Worm (Caenorhabditis elegans): ENCODE measurements around the gene R08C7.4.

R08C7.4 gene

ce11 chrIV:4434441-4435084, at the start of gene R08C7.4, which contains the start of gene R08C7.8:
Gene R08C7.4, plus strand, starts transcription at chrIV:4435034.
Gene R08C7.8, minus strand, starts transcription at chrIV:4434541.
- TF ChIP-seq zip-8 (tag; optimal IDR thresholded peaks at IDR 0.05) = no peak
- no peak for TF ChIP-seq elt-1 (tag; optimal IDR thresholded peaks at IDR 0.05; ENCODE audit: borderline replicate concordance, insufficient read depth)
- TF ChIP-seq pha-4 (tag; optimal IDR thresholded peaks at IDR 0.05) = no peak
- TF ChIP-seq mls-2 (tag; optimal IDR thresholded peaks at IDR 0.05) = no peak
- TF ChIP-seq hlh-1 (tag; optimal IDR thresholded peaks at IDR 0.05) = no peak
- TF ChIP-seq elt-3 (tag; optimal IDR thresholded peaks at IDR 0.05) = no peak
- TF ChIP-seq nhr-12 (tag; optimal IDR thresholded peaks at IDR 0.05) = no peak
- TF ChIP-seq sem-2 (GFP tag; optimal IDR thresholded peaks at IDR 0.05) = no peak
- TF ChIP-seq nhr-2 (tag; optimal IDR thresholded peaks at IDR 0.05) = no peak

DNA sequence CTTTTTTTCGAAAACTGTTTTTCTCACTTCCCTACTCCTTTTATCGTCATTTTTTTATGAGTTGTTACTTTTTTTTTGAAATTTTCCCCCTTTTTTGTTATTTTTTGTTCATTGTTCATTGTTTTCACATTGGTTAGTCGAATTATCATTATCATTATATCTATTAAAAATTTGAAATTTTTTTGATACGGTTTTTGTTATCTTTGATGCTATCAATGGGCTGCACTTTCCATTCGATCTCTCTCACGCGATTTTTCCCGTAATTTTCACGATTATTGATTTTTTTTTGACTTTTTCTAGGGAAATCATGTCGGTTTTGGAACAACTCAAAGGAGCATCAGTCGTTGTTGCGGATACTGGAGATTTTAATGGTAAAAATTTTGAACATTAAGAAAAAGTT, 48.5 kb upstream of the R08C7.4 start, which contains the start of gene tald-1:
Gene tald-1 (plus strand): TSS at position 301 of the 400 bp plus-strand sequence.
- TF ChIP-seq blmp-1 (tag; optimal IDR thresholded peaks at IDR 0.05) (no peak), pha-4 (tag; optimal IDR thresholded peaks at IDR 0.05) (no peak), snpc-4 (tag; optimal IDR thresholded peaks at IDR 0.05) (no peak), drap-1 (GFP tag; optimal IDR thresholded peaks at IDR 0.05) (no peak), mls-2 (tag; optimal IDR thresholded peaks at IDR 0.05) (no peak)

DNA sequence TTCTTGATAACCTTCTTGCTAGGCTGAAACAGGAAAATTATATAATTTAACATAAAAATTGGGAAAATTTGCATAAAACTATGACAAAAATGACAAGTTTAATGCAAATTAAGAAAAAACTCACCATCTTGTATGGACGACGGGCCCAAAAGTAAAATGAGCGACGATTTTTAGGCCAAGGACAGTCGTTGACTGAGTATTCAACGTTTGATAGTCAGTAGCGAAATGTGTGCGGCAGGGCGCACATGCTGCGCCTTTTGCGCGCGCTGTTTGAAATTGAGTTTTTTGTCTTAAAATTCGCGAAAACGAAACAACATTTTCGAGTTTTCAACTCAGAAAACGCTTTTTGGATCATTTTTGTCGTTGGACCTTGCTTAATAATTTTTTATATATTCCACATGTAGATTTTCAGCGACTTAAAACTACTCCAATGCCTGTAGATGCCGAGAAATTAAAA, 44.4 kb upstream of the R08C7.4 start, which contains the start of the genes rpl-7A and set-21:
Gene rpl-7A (minus strand): TSS at position 153 of the 457 bp plus-strand sequence.
Gene set-21 (plus strand): TSS at position 407 of the 457 bp plus-strand sequence.
- TF ChIP-seq snpc-4 (tag; optimal IDR thresholded peaks at IDR 0.05) (no peak), unc-39 (tag; optimal IDR thresholded peaks at IDR 0.05) (no peak), ceh-83 (GFP tag; optimal IDR thresholded peaks at IDR 0.05) (no peak), blmp-1 (tag; optimal IDR thresholded peaks at IDR 0.05) (no peak), lsy-2 (tag; optimal IDR thresholded peaks at IDR 0.05) (peak; percentile 93), hlh-1 (tag; optimal IDR thresholded peaks at IDR 0.05) (peak; percentile 7), mls-2 (tag; optimal IDR thresholded peaks at IDR 0.05) (peak; percentile 70), M03D4.4 (tag; optimal IDR thresholded peaks at IDR 0.05) (peak; percentile 51), lin-13 (tag; optimal IDR thresholded peaks at IDR 0.05) (peak; percentile 76), nhr-76 (tag; optimal IDR thresholded peaks at IDR 0.05) (no peak), cnd-1 (tag; optimal IDR thresholded peaks at IDR 0.05) (peak; percentile 64), flh-1 (GFP tag; optimal IDR thresholded peaks at IDR 0.05) (no peak), nhr-28 (tag; optimal IDR thresholded peaks at IDR 0.05) (no peak), nhr-237 (tag; optimal IDR thresholded peaks at IDR 0.05) (peak; percentile 84), mep-1 (tag; optimal IDR thresholded peaks at IDR 0.05) (peak; percentile 86), sptf-1 (tag; optimal IDR thresholded peaks at IDR 0.05) (peak; percentile 85), mab-5 (tag; optimal IDR thresholded peaks at IDR 0.05) (no peak), lin-32 (GFP tag; optimal IDR thresholded peaks at IDR 0.05) (no peak), nhr-12 (tag; optimal IDR thresholded peaks at IDR 0.05) (no peak), bed-3 (GFP tag; optimal IDR thresholded peaks at IDR 0.05) (no peak), elt-3 (tag; optimal IDR thresholded peaks at IDR 0.05) (no peak), unc-62 (GFP tag; optimal IDR thresholded peaks at IDR 0.05) (peak; percentile 49), ces-1 (GFP tag; optimal IDR thresholded peaks at IDR 0.05) (peak; percentile 47), elt-1 (tag; optimal IDR thresholded peaks at IDR 0.05; ENCODE audit: borderline replicate concordance, insufficient read depth) (no peak), sem-2 (GFP tag; optimal IDR thresholded peaks at IDR 0.05) (no peak), ceh-39 (tag; optimal IDR thresholded peaks at IDR 0.05) (peak; percentile 71), tbx-8 (GFP tag; optimal IDR thresholded peaks at IDR 0.05) (peak; percentile 27), pha-4 (tag; optimal IDR thresholded peaks at IDR 0.05) (peak; percentile 56), nhr-2 (tag; optimal IDR thresholded peaks at IDR 0.05) (no peak), ham-2 (GFP tag; optimal IDR thresholded peaks at IDR 0.05) (no peak), ztf-11 (tag; optimal IDR thresholded peaks at IDR 0.05) (no peak), zip-8 (tag; optimal IDR thresholded peaks at IDR 0.05) (no peak), unc-120 (tag; optimal IDR thresholded peaks at IDR 0.05; ENCODE audit: poor library complexity, severe bottlenecking) (peak; percentile 18), drap-1 (GFP tag; optimal IDR thresholded peaks at IDR 0.05) (peak; percentile 62), ceh-43 (GFP tag; optimal IDR thresholded peaks at IDR 0.05) (no peak)
